Fruit fly (Drosophila melanogaster): ENCODE data around the gene CG8173.

CG8173 gene

DNA sequence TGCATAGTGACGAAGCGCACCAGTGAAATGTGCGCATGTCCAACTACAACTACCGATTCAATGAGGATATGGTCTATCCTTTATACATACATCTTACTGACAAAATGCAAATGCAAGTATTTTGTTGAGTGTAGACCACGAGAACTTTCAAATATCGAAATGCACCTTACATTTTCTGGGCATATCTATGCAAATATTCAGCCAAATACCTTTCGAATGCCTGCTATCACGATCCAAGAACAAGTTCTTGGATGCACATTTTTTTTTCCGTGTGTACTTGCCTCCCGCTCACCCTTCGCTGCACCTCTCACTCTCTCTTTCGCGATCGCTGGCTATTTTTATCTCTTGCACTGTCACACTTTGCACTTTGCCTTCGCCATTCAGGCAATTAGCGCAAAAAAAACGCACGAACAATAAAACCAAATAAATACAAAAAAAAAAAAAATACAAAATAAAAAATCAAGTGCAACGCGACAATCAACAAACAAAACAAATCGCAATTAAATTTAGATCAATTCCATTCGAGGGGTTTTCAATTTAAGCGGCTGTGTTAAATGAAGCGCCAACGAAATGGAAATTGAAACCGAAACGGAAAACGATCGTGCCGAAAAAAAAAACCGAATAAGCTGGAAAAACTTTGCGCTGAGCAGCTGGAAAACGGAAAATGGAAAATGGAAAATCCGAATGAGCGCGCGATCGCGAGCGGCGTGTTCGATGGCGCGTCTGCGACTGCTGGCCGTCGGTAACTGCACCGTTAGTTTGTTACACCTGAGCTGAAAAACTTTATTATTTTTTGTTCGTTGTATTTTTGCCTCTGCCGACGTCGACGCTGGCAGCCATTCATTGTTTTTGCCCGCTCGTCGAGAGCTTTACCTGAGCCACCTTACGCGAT lies 15.2 kb downstream of the CG8173 start:
- TF ChIP-seq noc (tag; optimal IDR thresholded peaks at IDR 0.05) = no peak

- no peak for TF ChIP-seq noc (tag; optimal IDR thresholded peaks at IDR 0.05)
These were observed 16.7 kb downstream of the CG8173 start for dm6 chrX:17692729-17693128.

dm6 chrX:17686179-17686578 lies 23.3 kb downstream of the CG8173 start:
- no peak for TF ChIP-seq noc (tag; optimal IDR thresholded peaks at IDR 0.05)

dm6 chrX:17683506-17683858 lies 26.0 kb downstream of the CG8173 start:
- no peak for TF ChIP-seq noc (tag; optimal IDR thresholded peaks at IDR 0.05)

DNA sequence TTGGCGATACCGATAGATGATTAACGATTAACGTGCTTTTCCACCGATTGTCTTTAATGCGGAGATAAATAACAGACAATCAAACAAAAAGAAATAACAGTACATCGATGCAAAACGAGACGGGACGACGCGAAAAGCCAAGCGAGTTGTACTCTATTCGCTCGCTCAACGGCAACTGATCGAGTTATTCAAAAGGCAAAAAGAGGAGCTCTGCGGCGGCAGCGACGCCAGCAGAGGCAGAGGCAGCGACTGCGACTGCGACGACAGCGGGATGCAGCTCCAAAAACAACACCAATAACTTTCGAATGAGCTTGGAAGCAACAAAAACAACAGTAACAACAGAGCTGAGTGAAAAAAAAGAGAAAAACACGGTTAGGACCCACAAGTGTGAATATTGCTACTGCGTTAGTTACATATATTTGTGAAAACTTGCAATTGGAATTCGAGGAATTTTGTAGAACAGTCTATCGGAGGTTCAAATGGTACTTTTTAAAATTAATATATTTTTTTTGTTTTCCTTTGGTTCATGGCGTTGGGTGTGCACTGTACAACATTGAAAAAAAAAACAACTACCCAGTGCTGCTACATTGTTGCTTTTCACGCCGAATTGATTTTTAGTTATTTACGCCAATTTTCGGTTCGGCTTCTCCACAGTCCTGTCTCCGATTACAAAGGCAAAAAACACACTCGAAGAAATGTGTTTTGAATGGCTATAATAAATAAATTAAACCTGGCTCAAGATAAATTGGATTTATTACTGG lies 26.5 kb downstream of the CG8173 start:
- peak; percentile 11 for TF ChIP-seq noc (tag; optimal IDR thresholded peaks at IDR 0.05)

DNA sequence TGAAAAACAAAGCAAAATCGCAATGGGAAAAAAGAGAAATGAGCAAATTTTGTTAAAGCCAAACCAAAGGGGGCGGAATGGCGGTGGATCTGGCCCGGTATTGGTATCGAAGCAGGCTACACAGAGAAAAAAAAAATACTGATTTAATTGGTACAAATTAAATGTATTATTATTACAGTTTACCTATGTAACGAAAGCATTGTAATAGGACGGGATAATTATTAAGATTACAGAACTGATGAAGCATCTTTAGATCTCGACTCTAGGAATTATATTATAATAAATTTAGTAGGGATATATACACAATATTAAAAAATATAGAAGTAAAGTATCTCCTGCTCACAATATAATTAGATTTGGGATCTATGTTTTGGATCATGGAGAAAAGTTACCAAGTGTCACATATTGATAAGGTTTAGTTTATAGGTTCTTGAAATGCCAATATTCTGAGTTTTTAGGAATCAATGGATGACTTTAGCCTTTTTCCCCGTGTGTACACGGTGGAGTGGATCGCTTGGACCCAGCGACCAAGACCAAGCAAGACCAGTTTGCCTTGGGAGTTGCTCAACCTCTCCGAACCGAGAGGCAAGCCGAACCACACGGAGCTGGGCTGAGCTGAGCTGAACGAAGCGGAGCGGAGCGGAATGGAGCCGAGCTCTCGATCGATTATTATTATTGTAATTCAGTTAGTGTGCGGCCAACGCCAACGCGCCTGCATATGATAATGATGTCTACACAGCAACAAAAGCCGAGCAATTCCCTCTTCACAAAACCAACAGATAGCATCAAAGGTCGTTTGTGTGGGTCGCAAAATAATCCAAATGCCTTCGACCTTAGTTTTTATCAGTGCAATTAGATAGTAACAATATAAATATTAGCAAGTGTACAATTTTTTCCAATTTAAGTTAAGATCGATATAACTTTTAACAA lies 29.5 kb downstream of the CG8173 start:
- TF ChIP-seq noc (tag; optimal IDR thresholded peaks at IDR 0.05) = peak; percentile 19

DNA sequence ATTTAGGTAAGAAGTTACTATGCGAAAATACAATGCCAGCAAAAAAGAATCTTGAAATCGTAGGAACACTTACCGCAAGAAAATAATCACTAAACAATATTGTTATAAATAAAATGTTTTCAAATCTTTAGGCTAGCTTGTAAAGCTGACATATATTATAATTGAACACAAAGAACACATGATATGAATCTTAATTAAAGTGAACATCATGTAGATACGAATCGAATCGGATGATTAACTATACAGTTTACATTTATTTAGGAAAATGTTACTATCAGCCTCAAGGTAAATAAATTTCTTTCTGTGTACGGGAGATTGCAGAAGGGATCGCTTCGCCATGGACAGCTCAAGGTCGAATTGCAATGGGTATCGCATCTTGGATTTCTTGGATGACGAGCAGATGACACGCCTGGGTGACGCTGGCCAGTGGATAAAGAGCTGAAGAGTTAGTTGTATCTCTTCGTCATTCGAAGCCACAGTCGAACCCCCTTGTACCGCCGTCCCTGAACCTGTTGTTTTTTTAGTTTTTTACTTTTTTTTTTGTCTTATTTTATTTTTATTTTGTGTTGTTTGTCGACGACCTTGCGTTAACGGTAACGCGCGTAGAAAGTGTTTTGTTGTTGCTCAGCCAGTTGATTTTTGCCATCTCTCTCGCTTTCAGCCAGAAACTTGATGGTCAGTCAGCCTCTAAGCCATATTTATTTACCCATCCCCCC lies 31.3 kb downstream of the CG8173 start:
- TF ChIP-seq noc (tag; optimal IDR thresholded peaks at IDR 0.05) = no peak

dm6 chrX:17671788-17672187 lies 37.7 kb downstream of the CG8173 start, which contains the start of gene CG12990:
Gene CG12990 (minus strand): TSS chrX:17671888.
- no peak for TF ChIP-seq noc (tag; optimal IDR thresholded peaks at IDR 0.05)

dm6 chrX:17659119-17659452 lies 50.4 kb downstream of the CG8173 start:
- peak; percentile 41 for TF ChIP-seq noc (tag; optimal IDR thresholded peaks at IDR 0.05)

DNA sequence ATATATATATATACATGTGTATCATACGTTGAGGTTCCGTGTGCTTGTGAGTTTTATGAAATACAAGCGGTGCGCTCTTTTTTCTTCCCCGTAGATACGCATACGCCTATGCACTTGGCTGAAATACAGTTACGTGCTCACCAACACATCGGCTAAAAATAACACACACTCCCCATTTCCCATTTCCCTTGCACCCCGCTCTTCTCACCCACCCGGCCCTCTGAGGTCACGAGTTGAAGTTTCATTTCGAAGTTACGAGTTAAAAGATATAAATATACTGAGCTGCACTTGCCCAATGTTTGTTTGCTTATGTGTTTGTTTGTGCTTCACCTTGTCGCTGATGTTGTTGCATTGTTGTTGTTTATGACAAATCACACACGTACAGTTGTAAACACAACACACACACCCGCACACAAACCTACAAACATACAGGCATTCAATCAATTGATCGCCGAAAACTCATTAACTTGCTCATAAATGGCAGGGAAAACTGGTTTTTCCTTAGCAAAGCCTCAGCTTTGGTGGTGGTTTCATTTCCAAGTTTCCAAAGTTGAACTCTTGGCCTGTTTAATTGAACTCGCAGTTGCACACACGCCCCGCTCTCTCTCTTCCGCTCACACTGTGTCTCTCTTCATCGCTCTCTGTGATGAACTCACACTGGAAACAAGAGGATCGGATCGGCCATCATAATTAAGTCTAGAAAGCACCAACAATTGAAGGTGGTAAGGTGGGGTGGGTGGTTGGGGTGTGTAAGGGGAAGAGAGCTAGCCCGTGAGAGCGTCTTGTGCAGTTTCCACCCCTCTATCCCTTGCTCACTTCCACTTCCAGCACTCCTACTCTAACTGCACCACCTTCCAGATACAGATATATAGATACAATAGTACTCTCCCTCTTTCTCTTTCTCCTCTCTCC lies 51.0 kb downstream of the CG8173 start:
- no peak for TF ChIP-seq noc (tag; optimal IDR thresholded peaks at IDR 0.05)

- TF ChIP-seq noc (tag; optimal IDR thresholded peaks at IDR 0.05) = peak; percentile 10
These were observed 51.7 kb downstream of the CG8173 start for dm6 chrX:17657716-17658115.
